Worm (Caenorhabditis elegans): Measurements from ENCODE around the gene rif-1.2.

Gene rif-1.2

ce11 chrX:12371321-12371720, at the start of gene rif-1.2:
Gene rif-1.2, minus strand, starts transcription at chrX:12371421.
- no peak for TF ChIP-seq T22C8.4 (GFP tag; IDR thresholded peaks at IDR 0.05)

ce11 chrX:12415832-12416231, 44.6 kb upstream of the rif-1.2 start:
- TF ChIP-seq flt-1 (GFP tag; IDR thresholded peaks at IDR 0.05) (no peak), ztf-29 (GFP tag; IDR thresholded peaks at IDR 0.05) (no peak)

- TF ChIP-seq flt-1 (GFP tag; IDR thresholded peaks at IDR 0.05), result no peak
- no peak for TF ChIP-seq ztf-29 (GFP tag; IDR thresholded peaks at IDR 0.05)
- TF ChIP-seq T22C8.4 (GFP tag; IDR thresholded peaks at IDR 0.05), result no peak
- TF ChIP-seq klf-2 (GFP tag; conservative IDR thresholded peaks at IDR 0.05), result no peak
- no peak for TF ChIP-seq cog-1 (tag; optimal IDR thresholded peaks at IDR 0.05)
- TF ChIP-seq ztf-23 (GFP tag; IDR thresholded peaks at IDR 0.05), result no peak
These were observed 42.7 kb upstream of the rif-1.2 start, which contains the start of gene lin-2 for ce11 chrX:12413941-12414340. Gene lin-2, minus strand, starts transcription at chrX:12414041.

ce11 chrX:12407297-12407696, 36.1 kb upstream of the rif-1.2 start:
- TF ChIP-seq ztf-23 (GFP tag; IDR thresholded peaks at IDR 0.05) (0 out of 2 replicates have a peak, but pooled peaks have one; percentile 34), flt-1 (GFP tag; IDR thresholded peaks at IDR 0.05) (no peak), tab-1 (GFP tag; IDR thresholded peaks at IDR 0.05) (peak; percentile 63), T22C8.4 (GFP tag; IDR thresholded peaks at IDR 0.05) (no peak)

- no peak for TF ChIP-seq med-1 (GFP tag; optimal IDR thresholded peaks at IDR 0.05; ENCODE audit: insufficient read depth)
- TF ChIP-seq tab-1 (GFP tag; IDR thresholded peaks at IDR 0.05), result no peak
- no peak for TF ChIP-seq flt-1 (GFP tag; IDR thresholded peaks at IDR 0.05)
- TF ChIP-seq ztf-23 (GFP tag; IDR thresholded peaks at IDR 0.05), result no peak
- no peak for TF ChIP-seq ztf-29 (GFP tag; IDR thresholded peaks at IDR 0.05)
- no peak for TF ChIP-seq T22C8.4 (GFP tag; IDR thresholded peaks at IDR 0.05)
- no peak for TF ChIP-seq klf-2 (GFP tag; conservative IDR thresholded peaks at IDR 0.05)
- TF ChIP-seq ref-1 (GFP tag; conservative IDR thresholded peaks at IDR 0.05), result no peak
- TF ChIP-seq cog-1 (tag; optimal IDR thresholded peaks at IDR 0.05), result no peak
These were observed 35.4 kb upstream of the rif-1.2 start for ce11 chrX:12406592-12406991.

- TF ChIP-seq tab-1 (GFP tag; IDR thresholded peaks at IDR 0.05) (no peak), ref-1 (GFP tag; conservative IDR thresholded peaks at IDR 0.05) (no peak), cog-1 (tag; optimal IDR thresholded peaks at IDR 0.05) (no peak), T22C8.4 (GFP tag; IDR thresholded peaks at IDR 0.05) (no peak), flt-1 (GFP tag; IDR thresholded peaks at IDR 0.05) (no peak)
These were observed 34.8 kb upstream of the rif-1.2 start for ce11 chrX:12406037-12406436.

- TF ChIP-seq klf-2 (GFP tag; conservative IDR thresholded peaks at IDR 0.05), result no peak
- no peak for TF ChIP-seq med-1 (GFP tag; optimal IDR thresholded peaks at IDR 0.05; ENCODE audit: insufficient read depth)
These were observed 33.5 kb upstream of the rif-1.2 start for ce11 chrX:12404729-12405128.

- TF ChIP-seq cog-1 (tag; optimal IDR thresholded peaks at IDR 0.05) (peak; percentile 94), klf-2 (GFP tag; conservative IDR thresholded peaks at IDR 0.05) (no peak)
These were observed 22.6 kb upstream of the rif-1.2 start, which contains the start of gene F17E5.2 for ce11 chrX:12393786-12394308. Gene F17E5.2, plus strand, starts transcription at chrX:12394258.

- TF ChIP-seq cog-1 (tag; optimal IDR thresholded peaks at IDR 0.05) (no peak), ref-1 (GFP tag; conservative IDR thresholded peaks at IDR 0.05) (no peak), ztf-23 (GFP tag; IDR thresholded peaks at IDR 0.05) (no peak), tab-1 (GFP tag; IDR thresholded peaks at IDR 0.05) (no peak), med-1 (GFP tag; optimal IDR thresholded peaks at IDR 0.05; ENCODE audit: insufficient read depth) (no peak), klf-2 (GFP tag; conservative IDR thresholded peaks at IDR 0.05) (no peak), flt-1 (GFP tag; IDR thresholded peaks at IDR 0.05) (no peak), ztf-29 (GFP tag; IDR thresholded peaks at IDR 0.05) (no peak), T22C8.4 (GFP tag; IDR thresholded peaks at IDR 0.05) (no peak)
These were observed 20.2 kb upstream of the rif-1.2 start, which contains the start of gene nekl-3 for ce11 chrX:12391380-12391779. Gene nekl-3, minus strand, starts transcription at chrX:12391480.

- TF ChIP-seq med-1 (GFP tag; optimal IDR thresholded peaks at IDR 0.05; ENCODE audit: insufficient read depth) (no peak), cog-1 (tag; optimal IDR thresholded peaks at IDR 0.05) (no peak), klf-2 (GFP tag; conservative IDR thresholded peaks at IDR 0.05) (no peak), tab-1 (GFP tag; IDR thresholded peaks at IDR 0.05) (no peak), flt-1 (GFP tag; IDR thresholded peaks at IDR 0.05) (no peak), ztf-29 (GFP tag; IDR thresholded peaks at IDR 0.05) (no peak), ztf-23 (GFP tag; IDR thresholded peaks at IDR 0.05) (no peak), T22C8.4 (GFP tag; IDR thresholded peaks at IDR 0.05) (no peak), ref-1 (GFP tag; conservative IDR thresholded peaks at IDR 0.05) (no peak)
These were observed 7.1 kb upstream of the rif-1.2 start, which contains the start of gene glb-13 for ce11 chrX:12378293-12378692. Gene glb-13, minus strand, starts transcription at chrX:12378393.

- TF ChIP-seq ref-1 (GFP tag; conservative IDR thresholded peaks at IDR 0.05) (no peak), flt-1 (GFP tag; IDR thresholded peaks at IDR 0.05) (no peak), T22C8.4 (GFP tag; IDR thresholded peaks at IDR 0.05) (no peak), klf-2 (GFP tag; conservative IDR thresholded peaks at IDR 0.05) (no peak), cog-1 (tag; optimal IDR thresholded peaks at IDR 0.05) (no peak), tab-1 (GFP tag; IDR thresholded peaks at IDR 0.05) (no peak), ztf-29 (GFP tag; IDR thresholded peaks at IDR 0.05) (no peak), med-1 (GFP tag; optimal IDR thresholded peaks at IDR 0.05; ENCODE audit: insufficient read depth) (no peak), ztf-23 (GFP tag; IDR thresholded peaks at IDR 0.05) (no peak)
These were observed 4.6 kb upstream of the rif-1.2 start for ce11 chrX:12375783-12376182.

Data from whole organism, midembryonic.